Fruit fly (Drosophila melanogaster) whole organism, adult: ENCODE results near the gene anox.

ENCODE experiments used
- CG14711 ChIP-seq: fragments of 200-800 bp; sonication (Bioruptor generic); optimal IDR thresholded peaks from 2 replicates; lab custom pipeline; 2018; ENCODE audit warnings: missing biosample characterization, mild to moderate bottlenecking, missing genetic modification characterization, moderate library complexity
- CG5204 ChIP-seq: fragments of 200-800 bp; sonication (Bioruptor generic); optimal IDR thresholded peaks from 2 replicates; lab custom pipeline; 2016; ENCODE audit warnings: missing biosample characterization, missing genetic modification characterization
- CG7101 ChIP-seq: fragments of 200-800 bp; sonication (Bioruptor generic); optimal IDR thresholded peaks from 2 replicates; lab custom pipeline; 2018; ENCODE audit warnings: missing biosample characterization, mild to moderate bottlenecking, missing genetic modification characterization, moderate library complexity
- Clk ChIP-seq: fragments of 200-800 bp; sonication (Bioruptor generic); optimal IDR thresholded peaks from 2 replicates; lab custom pipeline; 2017; ENCODE audit warnings: missing biosample characterization, missing genetic modification characterization
- Hr96 ChIP-seq: fragments of 200-800 bp; sonication (Bioruptor generic); optimal IDR thresholded peaks from 2 replicates; lab custom pipeline; 2016; ENCODE audit warnings: missing biosample characterization, missing genetic modification characterization
- Mnt ChIP-seq: fragments of 200-800 bp; sonication (Bioruptor generic); optimal IDR thresholded peaks from 2 replicates; lab custom pipeline; 2016; ENCODE audit warnings: missing biosample characterization, mild to moderate bottlenecking, missing genetic modification characterization
- cic ChIP-seq: fragments of 200-800 bp; sonication (Bioruptor generic); optimal IDR thresholded peaks from 2 replicates; lab custom pipeline; 2017; ENCODE audit warnings: missing biosample characterization, mild to moderate bottlenecking, missing genetic modification characterization, moderate library complexity
- kay ChIP-seq: fragments of 200-800 bp; sonication (Bioruptor generic); peaks from one replicate; lab custom pipeline; 2016; ENCODE audit warnings: missing biosample characterization, missing genetic modification characterization, borderline replicate concordance
- ovo ChIP-seq: fragments of 200-800 bp; sonication (Bioruptor generic); optimal IDR thresholded peaks from 2 replicates; lab custom pipeline; 2016; ENCODE audit warnings: missing biosample characterization, missing genetic modification characterization

DNA sequence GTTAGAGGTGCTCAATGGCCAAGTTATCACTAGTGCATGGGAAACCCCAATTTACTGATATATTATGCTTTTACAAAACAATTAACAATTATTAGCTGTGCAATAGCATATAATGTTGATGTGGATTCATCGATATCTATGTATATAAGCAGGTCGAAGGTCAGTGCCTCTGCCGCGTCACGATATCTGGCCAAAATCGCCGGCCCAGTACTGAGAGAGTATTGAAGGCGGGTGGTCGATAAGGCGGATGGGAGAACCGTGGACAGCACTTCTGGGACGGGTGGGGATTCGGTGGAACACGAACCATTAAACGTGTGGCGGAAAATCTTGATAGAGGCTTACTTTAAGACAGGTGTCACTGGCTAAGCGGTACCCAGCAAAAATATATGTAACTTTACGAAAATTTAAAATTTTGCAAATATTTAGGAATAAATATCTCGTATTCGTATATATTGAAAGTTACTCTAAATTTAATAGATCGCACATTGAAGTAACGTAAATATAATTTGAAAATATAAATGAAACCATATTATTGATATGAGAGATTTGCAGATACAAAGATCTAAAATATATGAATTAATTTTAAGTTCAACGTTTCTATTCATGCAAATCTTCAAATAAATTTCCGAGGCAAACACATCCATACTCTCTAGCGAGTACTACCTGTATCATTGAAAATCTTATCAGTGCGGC lies 3.3 kb upstream of the anox start:
- no peak for TF ChIP-seq CG7101 (tag; lab: Kevin White, UChicago)
- no peak for TF ChIP-seq cic (GFP tag; lab: Kevin White, UChicago)
- peak; percentile 64 for TF ChIP-seq CG14711 (tag; lab: Kevin White, UChicago)
- no peak for TF ChIP-seq CG5204 (GFP tag; lab: Kevin White, UChicago)
- no peak for TF ChIP-seq Hr96 (GFP tag; lab: Kevin White, UChicago)
- peak; percentile 30 for TF ChIP-seq Clk
- TF ChIP-seq ovo = no peak
- TF ChIP-seq kay (GFP tag; lab: Kevin White, UChicago) = no peak
- no peak for TF ChIP-seq Mnt (GFP tag; lab: Kevin White, UChicago)
